Worm (Caenorhabditis elegans) whole organism, L1 larva: ENCODE data around the gene Y22D7AL.11.

Source experiments
- C04F5.9 ChIP-seq: sonication (generic microtip); optimal IDR thresholded peaks from 2 replicates; lab custom pipeline; 2016; ENCODE audit warnings: missing genetic modification characterization, missing compliant biosample characterization
- C34B4.2 ChIP-seq: sonication (generic microtip); optimal IDR thresholded peaks from 2 replicates; lab custom pipeline; 2017; ENCODE audit warnings: mild to moderate bottlenecking, missing genetic modification characterization, missing compliant biosample characterization
- Y116A8C.19 ChIP-seq: sonication (generic microtip); optimal IDR thresholded peaks from 2 replicates; lab custom pipeline; 2016; ENCODE audit warnings: missing compliant biosample characterization, missing genetic modification characterization, borderline replicate concordance
- aly-2 ChIP-seq: fragments of 150-350 bp; optimal IDR thresholded peaks from 2 replicates; lab custom pipeline; 2014; ENCODE audit warnings: missing biosample characterization, missing genetic modification characterization
- ama-1 ChIP-seq: fragments of 150-350 bp; optimal IDR thresholded peaks from 2 replicates; lab custom pipeline; 2014
- blmp-1 ChIP-seq: fragments of 150-350 bp; optimal IDR thresholded peaks from 2 replicates; lab custom pipeline; 2014; ENCODE audit warnings: missing biosample characterization, missing genetic modification characterization
- ceh-63 ChIP-seq: fragments of 200-800 bp; sonication (Bioruptor generic); optimal IDR thresholded peaks from 2 replicates; lab custom pipeline; 2018; ENCODE audit warnings: mild to moderate bottlenecking, missing genetic modification characterization, missing compliant biosample characterization
- ceh-88 ChIP-seq: fragments of 200-800 bp; sonication (Bioruptor generic); IDR thresholded peaks from 2 replicates; pipeline ENCODE4 v1.3.6; 2022; ENCODE audit warnings: missing genetic modification characterization, missing compliant biosample characterization
- ces-1 ChIP-seq: fragments of 150-350 bp; optimal IDR thresholded peaks from 2 replicates; lab custom pipeline; 2014; ENCODE audit warnings: missing biosample characterization, missing genetic modification reagents, missing genetic modification characterization
- dpl-1 ChIP-seq, 3 experiments: fragments of 150-350 bp in 2 of 3; sonication (generic microtip) in 1 of 3; optimal IDR thresholded peaks; 2 replicates each; lab custom pipeline; 2014 to 2017; ENCODE audit warnings: missing biosample characterization in 3 of 3, missing genetic modification characterization in 3 of 3, missing genetic modification reagents in 3 of 3
- efl-1 ChIP-seq, 4 experiments: fragments of 150-350 bp; optimal IDR thresholded peaks in 3 of 4; peaks in 1 of 4; 1 replicate in 1 of 4; 2 replicates in 3 of 4; lab custom pipeline; 2014; ENCODE audit warnings: missing biosample characterization in 2 of 4, missing genetic modification characterization in 2 of 4, missing genetic modification reagents in 2 of 4
- efl-3 ChIP-seq: fragments of 200-800 bp; sonication (Bioruptor generic); optimal IDR thresholded peaks from 2 replicates; lab custom pipeline; 2018; ENCODE audit warnings: mild to moderate bottlenecking, missing genetic modification characterization, missing compliant biosample characterization
- egl-13 ChIP-seq: sonication (generic microtip); optimal IDR thresholded peaks from 2 replicates; lab custom pipeline; 2016; ENCODE audit warnings: missing genotype, missing genetic modification reagents, missing genetic modification characterization, missing compliant biosample characterization
- egl-27 ChIP-seq, 2 experiments: fragments of 150-350 bp in 1 of 2; sonication (generic microtip); optimal IDR thresholded peaks; 3 replicates each; lab custom pipeline; 2017 to 2018; ENCODE audit warnings: missing biosample characterization in 2 of 2, missing genetic modification characterization in 2 of 2, missing genetic modification reagents in 2 of 2
- elt-2 ChIP-seq: sonication (generic microtip); optimal IDR thresholded peaks from 2 replicates; lab custom pipeline; 2016; ENCODE audit warnings: missing genetic modification characterization, mild to moderate bottlenecking, inconsistent platforms, missing compliant biosample characterization, missing genetic modification reagents
- elt-3 ChIP-seq, 6 experiments: fragments of 150-350 bp in 1 of 6; sonication (generic microtip); optimal IDR thresholded peaks; 2 replicates each; lab custom pipeline; 2017 to 2018; ENCODE audit warnings: missing biosample characterization in 6 of 6, missing genetic modification characterization in 6 of 6, inconsistent platforms in 1 of 6
- fos-1 ChIP-seq: fragments of 150-350 bp; optimal IDR thresholded peaks from 2 replicates; lab custom pipeline; 2014; ENCODE audit warnings: missing biosample characterization, missing genetic modification characterization
- grh-1 ChIP-seq: fragments of 200-800 bp; sonication (Bioruptor generic); IDR thresholded peaks from 2 replicates; pipeline ENCODE4 v1.3.6; 2022; ENCODE audit warnings: missing genetic modification reagents, missing genetic modification characterization, missing compliant biosample characterization
- hlh-4 ChIP-seq: sonication (generic microtip); optimal IDR thresholded peaks from 2 replicates; lab custom pipeline; 2016; ENCODE audit warnings: mild to moderate bottlenecking, missing genetic modification characterization, missing compliant biosample characterization
- lin-14 ChIP-seq: fragments of 200-800 bp; sonication (Bioruptor generic); optimal IDR thresholded peaks from 2 replicates; lab custom pipeline; 2018; ENCODE audit warnings: mild to moderate bottlenecking, missing genetic modification characterization, moderate library complexity, missing compliant biosample characterization
- lin-15B ChIP-seq: fragments of 150-350 bp; sonication (generic microtip); optimal IDR thresholded peaks from 3 replicates; lab custom pipeline; 2014; ENCODE audit warnings: missing biosample characterization, missing genetic modification characterization
- lin-35 ChIP-seq, 2 experiments: fragments of 150-350 bp; optimal IDR thresholded peaks; 2 replicates each; lab custom pipeline; 2014; ENCODE audit warnings: missing biosample characterization in 2 of 2, missing genetic modification characterization in 2 of 2, missing genetic modification reagents in 2 of 2
- lin-39 ChIP-seq: fragments of 150-350 bp; optimal IDR thresholded peaks from 2 replicates; lab custom pipeline; 2014; ENCODE audit warnings: missing biosample characterization, missing genetic modification reagents, missing genetic modification characterization
- lsy-2 ChIP-seq, 2 experiments: fragments of 150-350 bp; optimal IDR thresholded peaks; 2 replicates each; lab custom pipeline; 2014; ENCODE audit warnings: missing biosample characterization in 2 of 2, missing genetic modification characterization in 2 of 2
- mab-9 ChIP-seq: fragments of 200-800 bp; sonication (Bioruptor generic); IDR thresholded peaks from 2 replicates; pipeline ENCODE4 v1.3.6; 2022; ENCODE audit warnings: missing genetic modification reagents, missing genetic modification characterization, missing compliant biosample characterization
- mdl-1 ChIP-seq, 2 experiments: fragments of 150-350 bp; optimal IDR thresholded peaks; 2 replicates each; lab custom pipeline; 2014 to 2017; ENCODE audit warnings: missing biosample characterization in 2 of 2, missing genetic modification characterization in 2 of 2, inconsistent platforms in 1 of 2
- mep-1 ChIP-seq: fragments of 150-350 bp; optimal IDR thresholded peaks from 2 replicates; lab custom pipeline; 2014; ENCODE audit warnings: missing biosample characterization, missing genetic modification characterization
- nhr-19 ChIP-seq: fragments of 200-800 bp; sonication (Bioruptor generic); conservative IDR thresholded peaks from 2 replicates; pipeline ENCODE4 v1.3.6; 2022; ENCODE audit warnings: missing genetic modification characterization, missing compliant biosample characterization
- nhr-20 ChIP-seq: sonication (generic microtip); optimal IDR thresholded peaks from 2 replicates; lab custom pipeline; 2016; ENCODE audit warnings: mild to moderate bottlenecking, missing genetic modification characterization, missing compliant biosample characterization
- nhr-28 ChIP-seq: fragments of 150-350 bp; optimal IDR thresholded peaks from 2 replicates; lab custom pipeline; 2014; ENCODE audit warnings: missing biosample characterization, missing genetic modification characterization
- nhr-71 ChIP-seq: sonication (generic microtip); optimal IDR thresholded peaks from 2 replicates; lab custom pipeline; 2016; ENCODE audit warnings: mild to moderate bottlenecking, missing genetic modification characterization, moderate library complexity, missing compliant biosample characterization
- nhr-77 ChIP-seq: fragments of 150-350 bp; optimal IDR thresholded peaks from 2 replicates; lab custom pipeline; 2014; ENCODE audit warnings: missing biosample characterization, missing genetic modification characterization
- nhr-90 ChIP-seq: sonication (generic microtip); optimal IDR thresholded peaks from 2 replicates; lab custom pipeline; 2016; ENCODE audit warnings: mild to moderate bottlenecking, missing genetic modification characterization, missing compliant biosample characterization; ENCODE audit not compliant: poor library complexity
- pag-3 ChIP-seq: sonication (generic microtip); optimal IDR thresholded peaks from 2 replicates; lab custom pipeline; 2017; ENCODE audit warnings: missing genetic modification characterization, mild to moderate bottlenecking, missing compliant biosample characterization, antibody characterized with exemption, borderline replicate concordance; ENCODE audit not compliant: insufficient read depth
- snpc-4 ChIP-seq: fragments of 150-350 bp; optimal IDR thresholded peaks from 2 replicates; lab custom pipeline; 2014; ENCODE audit warnings: missing biosample characterization, missing genetic modification characterization
- snu-23 ChIP-seq: sonication (generic microtip); optimal IDR thresholded peaks from 2 replicates; lab custom pipeline; 2016; ENCODE audit warnings: missing genetic modification characterization, missing compliant biosample characterization
- sptf-1 ChIP-seq: fragments of 150-350 bp; optimal IDR thresholded peaks from 2 replicates; lab custom pipeline; 2014; ENCODE audit warnings: missing biosample characterization, missing genetic modification characterization
- tbx-2 ChIP-seq: sonication (generic microtip); optimal IDR thresholded peaks from 2 replicates; lab custom pipeline; 2016; ENCODE audit warnings: missing genetic modification characterization, missing compliant biosample characterization
- tlp-1 ChIP-seq: fragments of 150-350 bp; optimal IDR thresholded peaks from 2 replicates; lab custom pipeline; 2014; ENCODE audit warnings: missing biosample characterization, missing genetic modification characterization
- unc-30 ChIP-seq: sonication (generic microtip); optimal IDR thresholded peaks from 2 replicates; lab custom pipeline; 2017; ENCODE audit warnings: missing biosample characterization, missing genetic modification characterization
- unc-86 ChIP-seq: sonication (generic microtip); optimal IDR thresholded peaks from 2 replicates; lab custom pipeline; 2016; ENCODE audit warnings: missing genetic modification characterization, missing compliant biosample characterization
- ztf-11 ChIP-seq, 2 experiments: sonication (generic microtip); optimal IDR thresholded peaks; 2 replicates each; lab custom pipeline; 2016 to 2017; ENCODE audit warnings: missing genetic modification characterization in 2 of 2, missing biosample characterization in 1 of 2, missing compliant biosample characterization in 1 of 2
- ztf-4 ChIP-seq: fragments of 150-350 bp; optimal IDR thresholded peaks from 2 replicates; lab custom pipeline; 2014; ENCODE audit warnings: missing biosample characterization, missing genetic modification characterization

Gene Y22D7AL.11

DNA sequence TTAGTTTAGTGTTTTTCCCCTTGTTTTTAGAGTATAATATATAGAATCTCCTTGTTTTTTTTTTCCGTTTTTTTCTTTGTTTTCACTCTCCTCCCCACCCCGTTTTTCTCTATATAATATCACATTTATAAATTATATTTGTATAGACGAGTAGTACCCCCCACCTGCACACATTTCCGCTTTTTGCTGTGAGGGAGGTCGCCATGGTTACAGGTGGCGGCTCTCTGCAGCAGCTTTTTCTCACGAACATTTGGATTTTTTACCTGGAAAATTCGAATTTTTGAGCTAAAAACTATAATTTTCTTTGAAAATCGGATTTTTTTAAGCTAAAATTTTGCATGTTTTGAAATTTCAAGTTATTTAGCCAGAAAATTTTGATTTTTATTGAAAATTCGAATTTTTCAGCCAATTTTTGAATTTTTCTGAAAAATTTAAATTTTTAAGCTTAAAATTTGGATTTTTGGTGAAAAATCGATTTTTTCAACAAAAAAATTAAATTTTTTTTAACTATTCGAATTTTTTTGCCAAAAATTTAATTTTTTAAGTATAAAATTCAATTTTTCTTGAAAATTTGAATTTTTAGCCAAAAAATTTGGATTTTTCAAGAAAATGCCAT, 8.4 kb downstream of the Y22D7AL.11 start:
- TF ChIP-seq efl-1 (optimal IDR thresholded peaks at IDR 0.05; lab: Kevin White, UChicago) (no peak), efl-1 (GFP tag; optimal IDR thresholded peaks at IDR 0.05 in 1 of 2; lab: Kevin White, UChicago) (peak in 1 of 2 experiments; percentile 70), ces-1 (no peak)
- TF ChIP-seq, all 84 proteins: peak for 1

DNA sequence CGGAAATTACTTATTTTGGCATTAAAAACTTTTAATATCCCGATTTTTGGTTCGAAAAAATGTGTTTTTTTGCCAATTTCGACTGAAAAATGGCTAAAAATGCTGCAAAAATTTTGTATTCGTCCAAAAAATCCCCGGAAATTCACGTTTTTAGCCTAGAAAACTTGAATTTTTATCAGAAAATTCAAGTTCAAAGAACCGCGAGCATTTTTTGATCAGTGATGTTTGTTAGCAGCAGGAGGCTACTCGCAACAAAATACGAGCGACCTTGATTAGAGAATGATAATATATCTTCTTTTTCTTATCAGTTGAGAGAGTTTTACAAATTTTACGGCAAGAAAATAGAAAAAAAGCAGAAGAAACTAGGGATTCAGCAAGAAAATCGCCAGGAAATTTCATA, 11.8 kb downstream of the Y22D7AL.11 start:
- peak; percentile 29 for TF ChIP-seq ama-1
- peak; percentile 43 for TF ChIP-seq nhr-90 (tag; lab: Kevin White, UChicago)
- no peak for TF ChIP-seq dpl-1 (GFP tag; optimal IDR thresholded peaks at IDR 0.05; lab: Kevin White, UChicago)
- TF ChIP-seq lin-14 (GFP tag; lab: Kevin White, UChicago) = peak; percentile 7
- TF ChIP-seq C34B4.2 (tag; lab: Kevin White, UChicago) = no peak
- TF ChIP-seq elt-3 (tag; optimal IDR thresholded peaks at IDR 0.05; lab: Kevin White, UChicago) = peak in 3 of 6 experiments; percentile 12 to 67 (median 62)
- peak; percentile 79 for TF ChIP-seq nhr-71
- no peak for TF ChIP-seq grh-1
- peak; percentile 18 for TF ChIP-seq ztf-4 (tag; lab: Kevin White, UChicago)
- TF ChIP-seq mep-1 (tag; lab: Kevin White, UChicago) = peak; percentile 17
- TF ChIP-seq nhr-20 = peak; percentile 46
- no peak for TF ChIP-seq aly-2
- TF ChIP-seq efl-1 (optimal IDR thresholded peaks at IDR 0.05; lab: Kevin White, UChicago) = no peak
- TF ChIP-seq efl-1 (GFP tag; optimal IDR thresholded peaks at IDR 0.05 in 1 of 2; lab: Kevin White, UChicago) = peak in 1 of 2 experiments; percentile 15
- peak; percentile 42 for TF ChIP-seq elt-2 (tag; lab: Kevin White, UChicago)
- TF ChIP-seq pag-3 = no peak
- peak; percentile 58 for TF ChIP-seq snu-23 (GFP tag; lab: Kevin White, UChicago)
- peak; percentile 25 for TF ChIP-seq blmp-1 (tag; lab: Kevin White, UChicago)
- peak; percentile 42 for TF ChIP-seq nhr-19 (GFP tag; lab: Robert Waterston, UW)
- peak in 1 of 2 experiments; percentile 7 for TF ChIP-seq lsy-2 (tag; optimal IDR thresholded peaks at IDR 0.05; lab: Kevin White, UChicago)

DNA sequence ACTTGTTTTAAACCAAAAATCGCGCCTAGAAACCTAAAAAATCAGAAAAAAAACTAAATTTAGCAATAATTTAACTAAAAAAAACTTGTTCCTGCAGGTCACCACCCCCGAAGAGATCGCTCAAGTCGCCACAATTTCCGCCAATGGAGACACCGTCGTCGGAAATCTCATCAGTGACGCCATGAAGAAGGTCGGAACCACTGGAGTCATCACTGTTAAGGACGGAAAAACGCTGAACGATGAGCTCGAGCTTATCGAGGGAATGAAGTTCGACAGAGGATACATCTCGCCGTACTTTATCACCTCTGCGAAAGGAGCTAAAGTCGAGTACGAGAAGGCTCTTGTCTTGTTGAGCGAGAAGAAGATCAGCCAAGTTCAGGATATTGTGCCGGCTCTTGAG, 12.8 kb downstream of the Y22D7AL.11 start:
- no peak for TF ChIP-seq fos-1 (tag; lab: Kevin White, UChicago)
- no peak for TF ChIP-seq unc-86 (tag; lab: Kevin White, UChicago)
- TF ChIP-seq tbx-2 (tag; lab: Kevin White, UChicago) = no peak
- no peak for TF ChIP-seq sptf-1 (tag; lab: Kevin White, UChicago)
- no peak for TF ChIP-seq nhr-71
- TF ChIP-seq efl-3 (GFP tag; lab: Kevin White, UChicago) = no peak
- no peak for TF ChIP-seq efl-1 (optimal IDR thresholded peaks at IDR 0.05; lab: Kevin White, UChicago)
- peak in 1 of 2 experiments; percentile 0 for TF ChIP-seq efl-1 (GFP tag; optimal IDR thresholded peaks at IDR 0.05 in 1 of 2; lab: Kevin White, UChicago)
- no peak for TF ChIP-seq lin-35 (GFP tag; optimal IDR thresholded peaks at IDR 0.05; lab: Kevin White, UChicago)

DNA sequence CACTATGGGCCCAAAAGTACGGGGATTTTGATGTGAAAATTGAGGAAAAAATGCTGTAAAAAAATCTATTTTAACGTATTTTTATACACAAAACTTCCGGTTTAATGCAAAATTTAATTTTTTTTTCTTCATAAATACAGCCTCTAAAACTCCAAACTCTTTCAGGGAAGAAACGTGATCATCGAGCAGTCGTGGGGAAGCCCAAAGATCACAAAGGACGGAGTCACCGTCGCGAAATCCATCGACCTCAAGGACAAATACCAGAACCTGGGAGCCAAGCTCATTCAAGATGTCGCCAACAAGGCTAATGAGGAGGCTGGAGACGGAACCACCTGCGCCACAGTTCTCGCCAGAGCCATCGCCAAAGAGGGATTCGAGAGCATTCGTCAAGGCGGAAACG, 14.3 kb downstream of the Y22D7AL.11 start:
- TF ChIP-seq nhr-77 (no peak), lin-15B (tag; lab: Kevin White, UChicago) (no peak), elt-3 (tag; optimal IDR thresholded peaks at IDR 0.05; lab: Kevin White, UChicago) (no peak), ztf-11 (tag; optimal IDR thresholded peaks at IDR 0.05; lab: Kevin White, UChicago) (no peak), elt-2 (tag; lab: Kevin White, UChicago) (no peak), snpc-4 (tag; lab: Kevin White, UChicago) (no peak), mab-9 (no peak), mdl-1 (tag; optimal IDR thresholded peaks at IDR 0.05; lab: Kevin White, UChicago) (no peak), pag-3 (no peak), C04F5.9 (tag; lab: Kevin White, UChicago) (no peak)
- TF ChIP-seq, all 84 proteins: peak for 0

DNA sequence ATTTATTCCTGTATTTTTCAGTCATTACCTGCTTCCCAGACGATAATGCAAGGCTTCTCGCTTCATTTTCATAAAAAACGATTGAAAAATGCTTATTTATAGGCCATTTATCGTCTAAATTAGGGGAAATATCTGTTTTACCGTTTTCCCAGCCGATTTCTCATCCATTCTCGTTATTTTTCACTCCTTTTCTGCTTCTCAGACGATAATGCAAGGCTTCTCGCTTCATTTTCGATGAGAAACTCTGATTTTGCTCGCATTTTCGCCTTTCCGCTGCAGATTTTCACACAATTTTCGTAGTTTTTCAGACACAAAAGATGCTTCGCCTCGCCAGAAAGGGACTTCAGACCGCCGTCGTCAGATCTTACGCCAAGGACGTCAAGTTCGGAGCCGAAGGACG, 14.7 kb downstream of the Y22D7AL.11 start, which contains the start of gene hsp-60:
Gene hsp-60, plus strand, starts transcription at position 301 of the 400 bp plus-strand sequence.
- TF ChIP-seq ceh-88 (GFP tag; lab: Robert Waterston, UW) (no peak), lin-39 (tag; lab: Kevin White, UChicago) (no peak), ceh-63 (GFP tag; lab: Kevin White, UChicago) (no peak), egl-27 (tag; optimal IDR thresholded peaks at IDR 0.05; lab: Kevin White, UChicago) (no peak), efl-3 (GFP tag; lab: Kevin White, UChicago) (no peak), nhr-28 (tag; lab: Kevin White, UChicago) (no peak), tlp-1 (tag; lab: Kevin White, UChicago) (no peak), ces-1 (no peak), egl-13 (tag; lab: Kevin White, UChicago) (no peak), unc-30 (tag; lab: Kevin White, UChicago) (no peak), ama-1 (no peak), sptf-1 (tag; lab: Kevin White, UChicago) (no peak), hlh-4 (tag; lab: Kevin White, UChicago) (no peak), lin-35 (GFP tag; optimal IDR thresholded peaks at IDR 0.05; lab: Kevin White, UChicago) (no peak), Y116A8C.19 (tag; lab: Kevin White, UChicago) (no peak)
